Fruit fly (Drosophila melanogaster): ENCODE measurements around the gene CG15387.

CG15387 gene

dm6 chr2L:2221649-2222150 lies 4.4 kb downstream of the CG15387 start (continued):
- TF ChIP-seq lilli (GFP tag; optimal IDR thresholded peaks at IDR 0.05) (peak; percentile 96), Xbp1 (GFP tag; optimal IDR thresholded peaks at IDR 0.05) (peak; percentile 95), nerfin-1 (tag; optimal IDR thresholded peaks at IDR 0.05) (peak; percentile 88), Poxn (GFP tag; IDR thresholded peaks at IDR 0.05) (peak; percentile 90), gfzf (GFP tag; optimal IDR thresholded peaks at IDR 0.05) (no peak), CG8388 (GFP tag; optimal IDR thresholded peaks at IDR 0.05) (peak; percentile 92), slbo (GFP tag; IDR thresholded peaks at IDR 0.05) (peak; percentile 99), dimm (GFP tag; IDR thresholded peaks at IDR 0.05) (peak; percentile 94), eyg (GFP tag; optimal IDR thresholded peaks at IDR 0.05) (peak; percentile 92), pfk (GFP tag; optimal IDR thresholded peaks at IDR 0.05) (no peak), Adf1 (GFP tag; IDR thresholded peaks at IDR 0.05) (peak; percentile 87), jumu (GFP tag; optimal IDR thresholded peaks at IDR 0.05) (peak; percentile 95), repo (GFP tag; optimal IDR thresholded peaks at IDR 0.05) (peak; percentile 88), BtbVII (GFP tag; optimal IDR thresholded peaks at IDR 0.05) (peak; percentile 94), fu2 (GFP tag; optimal IDR thresholded peaks at IDR 0.05) (peak; percentile 95), nom (GFP tag; optimal IDR thresholded peaks at IDR 0.05) (peak; percentile 96), CG9727 (GFP tag; optimal IDR thresholded peaks at IDR 0.05) (peak; percentile 97), ab (GFP tag; optimal IDR thresholded peaks at IDR 0.05) (peak; percentile 93), stc (GFP tag; IDR thresholded peaks at IDR 0.05) (peak; percentile 96), sc (optimal IDR thresholded peaks at IDR 0.05) (no peak), sc (GFP tag; optimal IDR thresholded peaks at IDR 0.05) (peak; percentile 93), CG12769 (tag; optimal IDR thresholded peaks at IDR 0.05) (peak; percentile 99), dm (GFP tag; optimal IDR thresholded peaks at IDR 0.05) (peak; percentile 86), CG2120 (GFP tag; optimal IDR thresholded peaks at IDR 0.05) (peak; percentile 99), Elba2 (GFP tag; optimal IDR thresholded peaks at IDR 0.05) (peak; percentile 81), Kr (GFP tag; optimal IDR thresholded peaks at IDR 0.05) (peak; percentile 77), CG31224 (GFP tag; IDR thresholded peaks at IDR 0.05) (peak; percentile 94), zfh2 (GFP tag; optimal IDR thresholded peaks at IDR 0.05) (peak; percentile 95), CG16813 (GFP tag; IDR thresholded peaks at IDR 0.05; ENCODE audit: partially characterized antibody) (no peak), eve (GFP tag; optimal IDR thresholded peaks at IDR 0.05) (peak in 1 of 2 experiments; percentile 4), trh (GFP tag; optimal IDR thresholded peaks at IDR 0.05) (peak; percentile 94), CG42726 (GFP tag; IDR thresholded peaks at IDR 0.05; ENCODE audit: partially characterized antibody) (no peak), Dfd (GFP tag; optimal IDR thresholded peaks at IDR 0.05) (no peak), ash1 (GFP tag; optimal IDR thresholded peaks at IDR 0.05) (peak; percentile 76), fd64A (GFP tag; optimal IDR thresholded peaks at IDR 0.05) (peak; percentile 90), bigmax (GFP tag; optimal IDR thresholded peaks at IDR 0.05) (peak; percentile 65), gcm2 (GFP tag; optimal IDR thresholded peaks at IDR 0.05) (peak; percentile 85), Sry-β (GFP tag; optimal IDR thresholded peaks at IDR 0.05) (peak; percentile 40), run (tag; optimal IDR thresholded peaks at IDR 0.05) (peak; percentile 91), salm (tag; optimal IDR thresholded peaks at IDR 0.05) (peak; percentile 93), CG13424 (tag; optimal IDR thresholded peaks at IDR 0.05) (peak; percentile 97), jing (GFP tag; optimal IDR thresholded peaks at IDR 0.05) (peak; percentile 89), bab2 (GFP tag; optimal IDR thresholded peaks at IDR 0.05) (peak; percentile 93), vnd (GFP tag; IDR thresholded peaks at IDR 0.05; ENCODE audit: partially characterized antibody) (no peak), CG18619 (GFP tag; optimal IDR thresholded peaks at IDR 0.05) (peak; percentile 95), CG8478 (optimal IDR thresholded peaks at IDR 0.05) (no peak), Atf3 (GFP tag; optimal IDR thresholded peaks at IDR 0.05) (peak; percentile 92), ttk (GFP tag; IDR thresholded peaks at IDR 0.05) (peak; percentile 98), inv (GFP tag; IDR thresholded peaks at IDR 0.05; ENCODE audit: partially characterized antibody) (no peak), CG10959 (GFP tag; IDR thresholded peaks at IDR 0.05) (peak; percentile 95), ind (GFP tag; optimal IDR thresholded peaks at IDR 0.05) (peak; percentile 94)

Data from whole organism, embryonic.